Worm (Caenorhabditis elegans) whole organism, young adult: ENCODE results near the gene coa-7.

Source experiments
- C06A6.2 ChIP-seq: fragments of 200-800 bp; sonication (Bioruptor generic); conservative IDR thresholded peaks from 2 replicates; pipeline ENCODE4 v1.3.6; 2022; ENCODE audit warnings: missing genetic modification characterization, missing compliant biosample characterization
- C17E4.6 ChIP-seq: fragments of 200-800 bp; sonication (Bioruptor generic); IDR thresholded peaks from 2 replicates; pipeline ENCODE4 v1.3.6; 2022; ENCODE audit warnings: missing genetic modification reagents, missing genetic modification characterization, missing compliant biosample characterization
- F10E7.11 ChIP-seq: sonication (generic microtip); optimal IDR thresholded peaks from 2 replicates; lab custom pipeline; 2017; ENCODE audit warnings: mild to moderate bottlenecking, missing genetic modification characterization, moderate library complexity, missing compliant biosample characterization
- F37B4.10 ChIP-seq: fragments of 200-800 bp; sonication (Bioruptor generic); IDR thresholded peaks from 2 replicates; pipeline ENCODE4 v1.3.6; 2022; ENCODE audit warnings: missing genetic modification characterization, missing compliant biosample characterization
- F52B5.7 ChIP-seq: sonication (generic microtip); optimal IDR thresholded peaks from 2 replicates; lab custom pipeline; 2016; ENCODE audit warnings: mild to moderate bottlenecking, missing genetic modification characterization, missing compliant biosample characterization
- K11D2.4 ChIP-seq: fragments of 200-800 bp; sonication (Bioruptor generic); IDR thresholded peaks from 2 replicates; pipeline ENCODE4 v1.3.6; 2022; ENCODE audit warnings: missing genetic modification reagents, missing genetic modification characterization, missing compliant biosample characterization
- K12H6.12 ChIP-seq: fragments of 200-800 bp; sonication (Bioruptor generic); optimal IDR thresholded peaks from 2 replicates; lab custom pipeline; 2018; ENCODE audit warnings: mild to moderate bottlenecking, missing genetic modification characterization, missing compliant biosample characterization
- T07F8.4 ChIP-seq: sonication (generic microtip); optimal IDR thresholded peaks from 2 replicates; lab custom pipeline; 2016; ENCODE audit warnings: mild to moderate bottlenecking, missing genetic modification characterization, moderate library complexity, missing compliant biosample characterization
- T26A5.8 ChIP-seq: sonication (generic microtip); optimal IDR thresholded peaks from 2 replicates; lab custom pipeline; 2016; ENCODE audit warnings: missing genetic modification characterization, missing compliant biosample characterization
- Y53F4B.3 ChIP-seq: fragments of 200-800 bp; sonication (Bioruptor generic); IDR thresholded peaks from 2 replicates; pipeline ENCODE4 v1.3.6; 2022; ENCODE audit warnings: missing genetic modification reagents, missing genetic modification characterization, missing compliant biosample characterization
- Y53G8AR.9 ChIP-seq: fragments of 200-800 bp; sonication (Bioruptor generic); conservative IDR thresholded peaks from 2 replicates; pipeline ENCODE4 v1.3.6; 2022; ENCODE audit warnings: missing genetic modification reagents, missing genetic modification characterization, missing compliant biosample characterization
- Y67H2A.10 ChIP-seq: fragments of 200-800 bp; sonication (Bioruptor generic); conservative IDR thresholded peaks from 2 replicates; pipeline ENCODE4 v1.3.6; 2022; ENCODE audit warnings: missing genetic modification reagents, missing genetic modification characterization, missing compliant biosample characterization
- Y79H2A.3 ChIP-seq: fragments of 200-800 bp; sonication (Bioruptor generic); conservative IDR thresholded peaks from 2 replicates; pipeline ENCODE4 v1.3.6; 2022; ENCODE audit warnings: missing genetic modification reagents, missing genetic modification characterization, missing compliant biosample characterization
- ZK185.1 ChIP-seq: sonication (generic microtip); optimal IDR thresholded peaks from 2 replicates; lab custom pipeline; 2016; ENCODE audit warnings: mild to moderate bottlenecking, missing genetic modification characterization, missing compliant biosample characterization; ENCODE audit not compliant: poor library complexity, severe bottlenecking
- ama-1 ChIP-seq, 3 experiments: fragments of 150-350 bp in 1 of 3; sonication (generic microtip) in 2 of 3; optimal IDR thresholded peaks; 2 replicates each; lab custom pipeline; 2014 to 2018; ENCODE audit warnings: missing biosample characterization in 2 of 3, missing genetic modification characterization in 2 of 3, missing genetic modification reagents in 2 of 3
- aptf-2 ChIP-seq: fragments of 200-800 bp; sonication (Bioruptor generic); conservative IDR thresholded peaks from 2 replicates; pipeline ENCODE4 v1.3.6; 2022; ENCODE audit warnings: missing genetic modification reagents, missing genetic modification characterization, missing compliant biosample characterization
- aptf-3 ChIP-seq: fragments of 200-800 bp; sonication (Bioruptor generic); IDR thresholded peaks from 2 replicates; pipeline ENCODE4 v1.3.6; 2022; ENCODE audit warnings: missing genetic modification characterization, missing compliant biosample characterization
- atf-7 ChIP-seq: sonication (generic microtip); optimal IDR thresholded peaks from 2 replicates; lab custom pipeline; 2017; ENCODE audit warnings: mild to moderate bottlenecking, missing genetic modification characterization, missing compliant biosample characterization
- bed-1 ChIP-seq: fragments of 200-800 bp; sonication (Bioruptor generic); IDR thresholded peaks from 2 replicates; pipeline ENCODE4 v1.3.6; 2022; ENCODE audit warnings: missing genetic modification reagents, missing genetic modification characterization, missing compliant biosample characterization
- cebp-1 ChIP-seq, 2 experiments: fragments of 200-800 bp in 1 of 2; sonication (Bioruptor generic) in 1 of 2; sonication (generic microtip) in 1 of 2; IDR thresholded peaks in 1 of 2; optimal IDR thresholded peaks in 1 of 2; 2 replicates each; pipeline versions ENCODE4 v1.3.6 to Lab custom; 2017 to 2022; ENCODE audit warnings: missing compliant biosample characterization in 2 of 2, missing genetic modification characterization in 2 of 2, mild to moderate bottlenecking in 1 of 2, missing genetic modification reagents in 1 of 2, moderate library complexity in 1 of 2
- ceh-40 ChIP-seq: fragments of 200-800 bp; sonication (Bioruptor generic); IDR thresholded peaks from 2 replicates; pipeline ENCODE4 v1.3.6; 2022; ENCODE audit warnings: missing genetic modification characterization, missing compliant biosample characterization
- ceh-79 ChIP-seq: sonication (generic microtip); optimal IDR thresholded peaks from 2 replicates; lab custom pipeline; 2017; ENCODE audit warnings: mild to moderate bottlenecking, missing genetic modification characterization, missing compliant biosample characterization
- die-1 ChIP-seq: sonication (generic microtip); optimal IDR thresholded peaks from 2 replicates; lab custom pipeline; 2016; ENCODE audit warnings: missing genotype, mild to moderate bottlenecking, missing genetic modification characterization, missing compliant biosample characterization
- egl-18 ChIP-seq: fragments of 200-800 bp; sonication (Bioruptor generic); IDR thresholded peaks from 2 replicates; pipeline ENCODE4 v1.3.6; 2022; ENCODE audit warnings: missing genetic modification reagents, missing genetic modification characterization, missing compliant biosample characterization
- egl-44 ChIP-seq: fragments of 200-800 bp; sonication (Bioruptor generic); IDR thresholded peaks from 2 replicates; pipeline ENCODE4 v1.3.6; 2022; ENCODE audit warnings: missing genetic modification reagents, missing genetic modification characterization, missing compliant biosample characterization
- egrh-3 ChIP-seq: fragments of 200-800 bp; sonication (Bioruptor generic); IDR thresholded peaks from 2 replicates; pipeline ENCODE4 v1.3.6; 2022; ENCODE audit warnings: missing genetic modification reagents, missing genetic modification characterization, missing compliant biosample characterization
- ets-4 ChIP-seq: fragments of 200-800 bp; sonication (Bioruptor generic); optimal IDR thresholded peaks from 2 replicates; lab custom pipeline; 2018; ENCODE audit warnings: mild to moderate bottlenecking, missing genetic modification characterization, missing compliant biosample characterization
- gei-17 ChIP-seq: fragments of 200-800 bp; sonication (Bioruptor generic); optimal IDR thresholded peaks from 2 replicates; lab custom pipeline; 2018; ENCODE audit warnings: mild to moderate bottlenecking, missing genetic modification characterization, missing compliant biosample characterization
- him-1 ChIP-seq: sonication (generic microtip); optimal IDR thresholded peaks from 2 replicates; lab custom pipeline; 2016; ENCODE audit warnings: missing genotype, missing genetic modification reagents, missing genetic modification characterization, missing compliant biosample characterization
- hmg-20 ChIP-seq: fragments of 200-800 bp; sonication (Bioruptor generic); IDR thresholded peaks from 2 replicates; pipeline ENCODE4 v1.3.6; 2022; ENCODE audit warnings: missing genetic modification reagents, missing genetic modification characterization, missing compliant biosample characterization
- hsf-1 ChIP-seq: fragments of 200-800 bp; sonication (Bioruptor generic); IDR thresholded peaks from 2 replicates; pipeline ENCODE4 v1.3.6; 2022; ENCODE audit warnings: missing genetic modification reagents, missing genetic modification characterization, missing compliant biosample characterization
- let-526 ChIP-seq: fragments of 200-800 bp; sonication (Bioruptor generic); IDR thresholded peaks from 2 replicates; pipeline ENCODE4 v1.3.6; 2022; ENCODE audit warnings: missing genetic modification reagents, missing genetic modification characterization, missing compliant biosample characterization
- let-607 ChIP-seq, 2 experiments: fragments of 200-800 bp in 1 of 2; sonication (Bioruptor generic) in 1 of 2; sonication (generic microtip) in 1 of 2; optimal IDR thresholded peaks; 2 replicates each; lab custom pipeline; 2016 to 2018; ENCODE audit warnings: mild to moderate bottlenecking in 2 of 2, missing compliant biosample characterization in 2 of 2, missing genetic modification characterization in 2 of 2, moderate library complexity in 2 of 2, missing genotype in 1 of 2
- lin-40 ChIP-seq: sonication (generic microtip); optimal IDR thresholded peaks from 2 replicates; lab custom pipeline; 2016; ENCODE audit warnings: missing genetic modification characterization, mild to moderate bottlenecking, missing compliant biosample characterization, missing genotype, missing genetic modification reagents
- mcd-1 ChIP-seq: fragments of 200-800 bp; sonication (Bioruptor generic); IDR thresholded peaks from 2 replicates; pipeline ENCODE4 v1.3.6; 2022; ENCODE audit warnings: missing genetic modification reagents, missing genetic modification characterization, missing compliant biosample characterization
- nfyb-1 ChIP-seq: fragments of 200-800 bp; sonication (Bioruptor generic); IDR thresholded peaks from 2 replicates; pipeline ENCODE4 v1.3.6; 2022; ENCODE audit warnings: missing genetic modification reagents, missing genetic modification characterization, missing compliant biosample characterization
- nhr-80 ChIP-seq: sonication (generic microtip); optimal IDR thresholded peaks from 2 replicates; lab custom pipeline; 2016; ENCODE audit warnings: missing genetic modification characterization, missing compliant biosample characterization
- nhr-90 ChIP-seq: sonication (generic microtip); optimal IDR thresholded peaks from 2 replicates; lab custom pipeline; 2016; ENCODE audit warnings: missing genotype, mild to moderate bottlenecking, missing genetic modification characterization, missing compliant biosample characterization
- pbrm-1 ChIP-seq: fragments of 200-800 bp; sonication (Bioruptor generic); IDR thresholded peaks from 2 replicates; pipeline ENCODE4 v1.3.6; 2022; ENCODE audit warnings: missing genetic modification reagents, missing genetic modification characterization, missing compliant biosample characterization
- snpc-4 ChIP-seq, 5 experiments: fragments of 150-350 bp in 1 of 5; sonication (generic microtip) in 4 of 5; optimal IDR thresholded peaks; 2 replicates each; lab custom pipeline; 2014 to 2018; ENCODE audit warnings: missing genetic modification characterization in 5 of 5, missing biosample characterization in 3 of 5, antibody characterized with exemption in 2 of 5, mild to moderate bottlenecking in 2 of 5, missing compliant biosample characterization in 2 of 5, missing genotype in 2 of 5, moderate library complexity in 2 of 5, missing genetic modification reagents in 1 of 5
- somi-1 ChIP-seq: fragments of 200-800 bp; sonication (Bioruptor generic); optimal IDR thresholded peaks from 2 replicates; lab custom pipeline; 2018; ENCODE audit warnings: mild to moderate bottlenecking, missing genetic modification characterization, missing compliant biosample characterization
- tbp1 ChIP-seq: fragments of 200-800 bp; sonication (Bioruptor generic); optimal IDR thresholded peaks from 2 replicates; lab custom pipeline; 2018; ENCODE audit warnings: mild to moderate bottlenecking, missing genetic modification characterization, missing compliant biosample characterization
- zfh-2 ChIP-seq: fragments of 200-800 bp; sonication (Bioruptor generic); conservative IDR thresholded peaks from 2 replicates; pipeline ENCODE4 v1.3.6; 2022; ENCODE audit warnings: missing genetic modification reagents, missing genetic modification characterization, missing compliant biosample characterization
- zim-3 ChIP-seq: sonication (generic microtip); optimal IDR thresholded peaks from 2 replicates; lab custom pipeline; 2017; ENCODE audit warnings: mild to moderate bottlenecking, missing genetic modification characterization, moderate library complexity, missing compliant biosample characterization
- ztf-22 ChIP-seq: fragments of 200-800 bp; sonication (Bioruptor generic); optimal IDR thresholded peaks from 2 replicates; lab custom pipeline; 2018; ENCODE audit warnings: mild to moderate bottlenecking, missing genetic modification characterization, moderate library complexity, missing compliant biosample characterization

Gene coa-7

ce11 chrII:11634681-11635527 lies 16.0 kb downstream of the coa-7 start:
- TF ChIP-seq zfh-2 (GFP tag; lab: Robert Waterston, UW) (peak; percentile 99), ets-4 (peak; percentile 58), C06A6.2 (0 out of 2 replicates have a peak, but pooled peaks have one; percentile 13), zim-3 (tag; lab: Kevin White, UChicago) (peak; percentile 28), ceh-40 (GFP tag; lab: Robert Waterston, UW) (0 out of 2 replicates have a peak, but pooled peaks have one; percentile 5), pbrm-1 (peak; percentile 69; the same call in 1 of the 2 replicates), snpc-4 (GFP tag; optimal IDR thresholded peaks at IDR 0.05; lab: Kevin White, UChicago) (no peak), snpc-4 (tag; optimal IDR thresholded peaks at IDR 0.05; lab: Kevin White, UChicago) (peak; percentile 8 to 49 (median 27)), somi-1 (GFP tag; lab: Kevin White, UChicago) (peak; percentile 60), K11D2.4 (GFP tag; lab: Robert Waterston, UW) (peak; percentile 55), ama-1 (optimal IDR thresholded peaks at IDR 0.05; lab: Kevin White, UChicago) (peak; percentile 83), ama-1 (GFP tag; optimal IDR thresholded peaks at IDR 0.05; lab: Kevin White, UChicago) (peak in 1 of 2 experiments; percentile 24), let-526 (GFP tag; lab: Robert Waterston, UW) (peak; percentile 65), Y53G8AR.9 (peak; percentile 57; the same call in 1 of the 2 replicates), nhr-80 (tag; lab: Kevin White, UChicago) (peak; percentile 90), aptf-3 (GFP tag; lab: Robert Waterston, UW) (no peak), egrh-3 (GFP tag; lab: Robert Waterston, UW) (peak; percentile 95), hsf-1 (GFP tag; lab: Robert Waterston, UW) (no peak), T26A5.8 (tag; lab: Kevin White, UChicago) (no peak), F10E7.11 (tag; lab: Kevin White, UChicago) (no peak), Y67H2A.10 (GFP tag; lab: Robert Waterston, UW) (no peak), lin-40 (peak; percentile 35), Y53F4B.3 (GFP tag; lab: Robert Waterston, UW) (no peak), Y79H2A.3 (GFP tag; lab: Robert Waterston, UW) (no peak), egl-18 (GFP tag; lab: Robert Waterston, UW) (no peak), him-1 (tag; lab: Kevin White, UChicago) (no peak), let-607 (tag; optimal IDR thresholded peaks at IDR 0.05; lab: Kevin White, UChicago) (peak; percentile 91 to 92), K12H6.12 (tag; lab: Kevin White, UChicago) (peak; percentile 81), ceh-79 (tag; lab: Kevin White, UChicago) (peak; percentile 30), hmg-20 (no peak), ZK185.1 (tag; lab: Kevin White, UChicago) (peak; percentile 54), atf-7 (tag; lab: Kevin White, UChicago) (peak; percentile 39), ztf-22 (GFP tag; lab: Kevin White, UChicago) (no peak), nfyb-1 (GFP tag; lab: Robert Waterston, UW) (peak; percentile 82), gei-17 (no peak), bed-1 (GFP tag; lab: Robert Waterston, UW) (no peak), F52B5.7 (tag; lab: Kevin White, UChicago) (peak; percentile 41), die-1 (peak; percentile 53), egl-44 (no peak), F37B4.10 (GFP tag; lab: Robert Waterston, UW) (no peak), T07F8.4 (tag; lab: Kevin White, UChicago) (no peak), aptf-2 (no peak), cebp-1 (GFP tag; IDR thresholded peaks at IDR 0.05; lab: Robert Waterston, UW) (peak; percentile 82), cebp-1 (tag; optimal IDR thresholded peaks at IDR 0.05; lab: Kevin White, UChicago) (peak; percentile 89), nhr-90 (tag; lab: Kevin White, UChicago) (peak; percentile 52), mcd-1 (GFP tag; lab: Robert Waterston, UW) (peak; percentile 76), tbp1 (GFP tag; lab: Kevin White, UChicago) (peak; percentile 55), C17E4.6 (GFP tag; lab: Robert Waterston, UW) (no peak)
